Fruit fly (Drosophila melanogaster) whole organism, prepupa: ENCODE results near the gene rdgB.

ENCODE experiments used
- CG6854 ChIP-seq: fragments of 200-800 bp; sonication (Bioruptor generic); optimal IDR thresholded peaks from 2 replicates; lab custom pipeline; 2017; ENCODE audit warnings: missing biosample characterization, mild to moderate bottlenecking, missing genetic modification characterization
- achi ChIP-seq: fragments of 200-800 bp; sonication (Bioruptor generic); optimal IDR thresholded peaks from 3 replicates; lab custom pipeline; 2016; ENCODE audit warnings: missing biosample characterization, missing genetic modification characterization

DNA sequence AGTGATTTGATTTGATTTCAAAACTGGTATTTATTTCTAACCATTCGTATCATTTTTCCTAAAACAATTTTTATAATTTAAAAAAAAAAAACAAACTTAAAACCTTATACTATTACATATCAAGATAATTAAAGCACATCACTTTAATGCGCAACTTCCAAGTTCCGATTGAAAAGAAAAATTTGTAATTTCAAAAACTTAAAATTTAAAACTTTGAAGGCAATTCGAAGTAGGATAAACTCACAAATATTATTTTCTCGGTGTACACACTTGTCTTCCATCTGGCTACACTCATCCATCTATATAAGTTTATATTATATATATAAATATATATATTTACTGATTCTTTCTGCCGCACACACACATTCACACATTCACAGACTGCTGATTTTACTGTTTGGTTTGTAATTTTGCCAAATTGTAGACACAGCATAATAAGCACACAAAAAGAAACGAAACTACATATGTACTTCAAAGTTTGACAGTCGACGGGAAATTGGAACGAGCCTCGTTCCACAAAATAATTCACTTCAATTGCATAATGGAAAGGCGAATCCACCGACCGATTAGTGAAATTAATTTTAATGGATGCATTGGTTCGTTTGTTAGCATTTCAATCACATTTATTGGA, 23.6 kb downstream of the rdgB start:
- TF ChIP-seq achi (GFP tag; lab: Kevin White, UChicago) (no peak), CG6854 (GFP tag; lab: Kevin White, UChicago) (no peak)
